Fruit fly (Drosophila melanogaster) whole organism, embryonic: ENCODE data around the gene Faa.

Experiments
- BtbVII ChIP-seq: fragments of 200-800 bp; sonication (Bioruptor generic); optimal IDR thresholded peaks from 3 replicates; lab custom pipeline; 2017; ENCODE audit warnings: missing biosample characterization, mild to moderate bottlenecking, missing genetic modification characterization
- Bteb2 ChIP-seq: fragments of 200-800 bp; sonication (Bioruptor generic); optimal IDR thresholded peaks from 2 replicates; lab custom pipeline; 2016; ENCODE audit warnings: missing biosample characterization, missing genetic modification characterization
- CG1024 ChIP-seq: fragments of 200-800 bp; sonication (Bioruptor generic); IDR thresholded peaks from 2 replicates; pipeline ENCODE4 v1.3.6; 2022; ENCODE audit warnings: missing biosample characterization, missing genetic modification characterization
- CG10431 ChIP-seq: fragments of 200-800 bp; sonication (Bioruptor generic); optimal IDR thresholded peaks from 3 replicates; lab custom pipeline; 2018; ENCODE audit warnings: missing biosample characterization, mild to moderate bottlenecking, missing genetic modification characterization
- CG11456 ChIP-seq: fragments of 200-800 bp; sonication (Bioruptor generic); IDR thresholded peaks from 3 replicates; pipeline ENCODE4 v1.3.6; 2022; ENCODE audit warnings: missing biosample characterization, missing genetic modification characterization
- CG11504 ChIP-seq: fragments of 200-800 bp; sonication (Bioruptor generic); optimal IDR thresholded peaks from 3 replicates; lab custom pipeline; 2019; ENCODE audit warnings: missing biosample characterization, mild to moderate bottlenecking, missing genetic modification characterization, moderate library complexity
- CG12104 ChIP-seq: fragments of 200-800 bp; sonication (Bioruptor generic); optimal IDR thresholded peaks from 3 replicates; lab custom pipeline; 2016; ENCODE audit warnings: missing biosample characterization, missing genetic modification characterization
- CG12769 ChIP-seq: fragments of 200-800 bp; sonication (Bioruptor generic); optimal IDR thresholded peaks from 2 replicates; lab custom pipeline; 2019; ENCODE audit warnings: missing biosample characterization, mild to moderate bottlenecking, missing genetic modification characterization, moderate library complexity
- CG14050 ChIP-seq: fragments of 200-800 bp; sonication (Bioruptor generic); IDR thresholded peaks from 3 replicates; pipeline ENCODE4 v1.3.6; 2022; ENCODE audit warnings: missing biosample characterization, missing genetic modification characterization
- CG14710 ChIP-seq: fragments of 200-800 bp; sonication (Bioruptor generic); optimal IDR thresholded peaks from 3 replicates; lab custom pipeline; 2019; ENCODE audit warnings: missing biosample characterization, mild to moderate bottlenecking, missing genetic modification characterization, moderate library complexity
- CG1529 ChIP-seq: fragments of 200-800 bp; sonication (Bioruptor generic); optimal IDR thresholded peaks from 3 replicates; lab custom pipeline; 2018; ENCODE audit warnings: missing biosample characterization, missing genetic modification characterization
- CG17359 ChIP-seq: fragments of 200-800 bp; sonication (Bioruptor generic); optimal IDR thresholded peaks from 3 replicates; lab custom pipeline; 2018; ENCODE audit warnings: missing biosample characterization, mild to moderate bottlenecking, missing genetic modification characterization, moderate library complexity
- CG18011 ChIP-seq: fragments of 200-800 bp; sonication (Bioruptor generic); optimal IDR thresholded peaks from 2 replicates; lab custom pipeline; 2017; ENCODE audit warnings: missing biosample characterization, missing genetic modification characterization, mild to moderate bottlenecking, moderate library complexity, missing genotype
- CG31365 ChIP-seq: fragments of 200-800 bp; sonication (Bioruptor generic); optimal IDR thresholded peaks from 2 replicates; lab custom pipeline; 2018; ENCODE audit warnings: missing biosample characterization, mild to moderate bottlenecking, missing genetic modification characterization
- CG32772 ChIP-seq: fragments of 200-800 bp; sonication (Bioruptor generic); IDR thresholded peaks from 2 replicates; pipeline ENCODE4 v1.3.6; 2022; ENCODE audit warnings: missing biosample characterization, missing genetic modification characterization
- CG3995 ChIP-seq: fragments of 200-800 bp; sonication (Bioruptor generic); optimal IDR thresholded peaks from 3 replicates; lab custom pipeline; 2016; ENCODE audit warnings: missing biosample characterization, missing genetic modification characterization
- CG4282 ChIP-seq: fragments of 200-800 bp; sonication (Bioruptor generic); optimal IDR thresholded peaks from 2 replicates; lab custom pipeline; 2016; ENCODE audit warnings: missing biosample characterization, missing genetic modification characterization
- CG5180 ChIP-seq: fragments of 200-800 bp; sonication (Bioruptor generic); optimal IDR thresholded peaks from 3 replicates; lab custom pipeline; 2017; ENCODE audit warnings: missing biosample characterization, missing genetic modification characterization, mild to moderate bottlenecking, moderate library complexity, missing genetic modification reagents
- CG6854 ChIP-seq: fragments of 200-800 bp; sonication (Bioruptor generic); optimal IDR thresholded peaks from 3 replicates; lab custom pipeline; 2017; ENCODE audit warnings: missing biosample characterization, mild to moderate bottlenecking, missing genetic modification characterization
- CG9609 ChIP-seq: fragments of 200-800 bp; sonication (Bioruptor generic); optimal IDR thresholded peaks from 3 replicates; lab custom pipeline; 2016; ENCODE audit warnings: missing biosample characterization, missing genetic modification characterization
- CG9727 ChIP-seq: fragments of 200-800 bp; sonication (Bioruptor generic); optimal IDR thresholded peaks from 3 replicates; lab custom pipeline; 2017; ENCODE audit warnings: missing biosample characterization, mild to moderate bottlenecking, missing genetic modification characterization
- Doc3 ChIP-seq: fragments of 200-800 bp; sonication (Bioruptor generic); IDR thresholded peaks from 3 replicates; pipeline ENCODE4 v1.3.6; 2022; ENCODE audit warnings: missing biosample characterization, missing genetic modification characterization; ENCODE audit not compliant: partially characterized antibody
- Dp ChIP-seq: fragments of 200-800 bp; sonication (Bioruptor generic); optimal IDR thresholded peaks from 2 replicates; lab custom pipeline; 2018; ENCODE audit warnings: missing biosample characterization, mild to moderate bottlenecking, missing genetic modification characterization, moderate library complexity
- Dref ChIP-seq: fragments of 200-800 bp; sonication (Bioruptor generic); IDR thresholded peaks from 2 replicates; pipeline ENCODE4 v1.3.6; 2022; ENCODE audit warnings: missing biosample characterization, missing genetic modification characterization
- Elba2 ChIP-seq: fragments of 200-800 bp; sonication (Bioruptor generic); optimal IDR thresholded peaks from 3 replicates; lab custom pipeline; 2016; ENCODE audit warnings: missing biosample characterization, missing genetic modification characterization
- HHEX ChIP-seq: fragments of 200-800 bp; sonication (Bioruptor generic); optimal IDR thresholded peaks from 3 replicates; lab custom pipeline; 2017; ENCODE audit warnings: missing biosample characterization, mild to moderate bottlenecking, missing genetic modification characterization, missing genetic modification reagents
- Hr51 ChIP-seq, 2 experiments: fragments of 200-800 bp; sonication (Bioruptor generic); optimal IDR thresholded peaks; 2 replicates in 1 of 2; 3 replicates in 1 of 2; lab custom pipeline; 2016 to 2018; ENCODE audit warnings: missing biosample characterization in 2 of 2, missing genetic modification characterization in 2 of 2, mild to moderate bottlenecking in 1 of 2, moderate library complexity in 1 of 2
- Jarid2 ChIP-seq: fragments of 200-800 bp; sonication (Bioruptor generic); optimal IDR thresholded peaks from 3 replicates; lab custom pipeline; 2017; ENCODE audit warnings: mild to moderate bottlenecking, missing biosample characterization, missing genetic modification reagents, missing genetic modification characterization
- NK7.1 ChIP-seq: fragments of 200-800 bp; sonication (Bioruptor generic); optimal IDR thresholded peaks from 3 replicates; lab custom pipeline; 2016; ENCODE audit warnings: missing biosample characterization, missing genetic modification characterization
- Nf-YB ChIP-seq: fragments of 200-800 bp; sonication (Bioruptor generic); optimal IDR thresholded peaks from 3 replicates; lab custom pipeline; 2019; ENCODE audit warnings: missing biosample characterization, mild to moderate bottlenecking, missing genetic modification characterization, moderate library complexity
- ase ChIP-seq: fragments of 200-800 bp; sonication (Bioruptor generic); IDR thresholded peaks from 3 replicates; pipeline ENCODE4 v1.3.6; 2022; ENCODE audit warnings: missing biosample characterization, missing genetic modification characterization
- btn ChIP-seq: fragments of 200-800 bp; sonication (Bioruptor generic); optimal IDR thresholded peaks from 2 replicates; lab custom pipeline; 2016; ENCODE audit warnings: missing biosample characterization, missing genetic modification characterization
- cato ChIP-seq: fragments of 200-800 bp; sonication (Bioruptor generic); optimal IDR thresholded peaks from 2 replicates; lab custom pipeline; 2016; ENCODE audit warnings: missing biosample characterization, missing genetic modification characterization, borderline replicate concordance
- chm ChIP-seq: fragments of 200-800 bp; sonication (Bioruptor generic); IDR thresholded peaks from 2 replicates; pipeline ENCODE4 v1.3.6; 2022; ENCODE audit warnings: missing biosample characterization, missing genetic modification characterization
- chn ChIP-seq: fragments of 200-800 bp; sonication (Bioruptor generic); optimal IDR thresholded peaks from 2 replicates; lab custom pipeline; 2016; ENCODE audit warnings: missing biosample characterization, missing genetic modification characterization
- disco-r ChIP-seq: fragments of 200-800 bp; sonication (Bioruptor generic); optimal IDR thresholded peaks from 2 replicates; lab custom pipeline; 2016; ENCODE audit warnings: missing biosample characterization, missing genetic modification characterization
- fd3F ChIP-seq: fragments of 200-800 bp; sonication (Bioruptor generic); optimal IDR thresholded peaks from 2 replicates; lab custom pipeline; 2018; ENCODE audit warnings: missing biosample characterization, mild to moderate bottlenecking, missing genetic modification characterization, moderate library complexity
- fd64A ChIP-seq: fragments of 200-800 bp; sonication (Bioruptor generic); optimal IDR thresholded peaks from 3 replicates; lab custom pipeline; 2018; ENCODE audit warnings: missing biosample characterization, mild to moderate bottlenecking, missing genetic modification characterization
- jigr1 ChIP-seq: fragments of 200-800 bp; sonication (Bioruptor generic); IDR thresholded peaks from 3 replicates; pipeline ENCODE4 v1.3.6; 2022; ENCODE audit warnings: missing biosample characterization, missing genetic modification characterization
- lab ChIP-seq: fragments of 200-800 bp; sonication (Bioruptor generic); optimal IDR thresholded peaks from 3 replicates; lab custom pipeline; 2017; ENCODE audit warnings: missing biosample characterization, missing genetic modification characterization, mild to moderate bottlenecking, moderate library complexity, missing genetic modification reagents
- lola ChIP-seq, 3 experiments: fragments of >200 bp in 2 of 3; fragments of 200-800 bp in 1 of 3; sonication (Bioruptor generic) in 1 of 3; optimal IDR thresholded peaks; 2 replicates each; lab custom pipeline; 2017 to 2019; ENCODE audit warnings: missing biosample characterization in 3 of 3, missing genetic modification characterization in 3 of 3, mild to moderate bottlenecking in 1 of 3, moderate library complexity in 1 of 3
- nom ChIP-seq: fragments of 200-800 bp; sonication (Bioruptor generic); optimal IDR thresholded peaks from 2 replicates; lab custom pipeline; 2017; ENCODE audit warnings: missing biosample characterization, missing genetic modification characterization, mild to moderate bottlenecking, moderate library complexity, missing genetic modification reagents
- odd ChIP-seq: fragments of 200-800 bp; sonication (Bioruptor generic); optimal IDR thresholded peaks from 2 replicates; lab custom pipeline; 2017; ENCODE audit warnings: missing biosample characterization, mild to moderate bottlenecking, missing genetic modification characterization
- phol ChIP-seq: fragments of 200-800 bp; sonication (Bioruptor generic); optimal IDR thresholded peaks from 3 replicates; lab custom pipeline; 2018; ENCODE audit warnings: missing biosample characterization, mild to moderate bottlenecking, missing genetic modification characterization, moderate library complexity
- ro ChIP-seq: fragments of 200-800 bp; sonication (Bioruptor generic); IDR thresholded peaks from 2 replicates; pipeline ENCODE4 v1.3.6; 2022; ENCODE audit warnings: missing biosample characterization, missing genetic modification characterization
- sim ChIP-seq: fragments of 200-800 bp; sonication (Bioruptor generic); IDR thresholded peaks from 2 replicates; pipeline ENCODE4 v1.3.6; 2022; ENCODE audit warnings: missing biosample characterization, missing genetic modification characterization
- stwl ChIP-seq: fragments of 200-800 bp; sonication (Bioruptor generic); optimal IDR thresholded peaks from 3 replicates; lab custom pipeline; 2018; ENCODE audit warnings: missing biosample characterization, mild to moderate bottlenecking, missing genetic modification characterization, moderate library complexity
- tin ChIP-seq: fragments of 200-800 bp; sonication (Bioruptor generic); optimal IDR thresholded peaks from 3 replicates; lab custom pipeline; 2016; ENCODE audit warnings: missing biosample characterization, missing genetic modification characterization
- usp ChIP-seq: fragments of >200 bp; optimal IDR thresholded peaks from 2 replicates; lab custom pipeline; 2017; ENCODE audit warnings: missing biosample characterization, missing genetic modification characterization
- zfh1 ChIP-seq: fragments of 200-800 bp; sonication (Bioruptor generic); IDR thresholded peaks from 3 replicates; pipeline ENCODE4 v1.3.6; 2022; ENCODE audit warnings: missing biosample characterization, missing genetic modification characterization

Gene Faa

dm6 chr3L:4071561-4072049 is 2.1 kb downstream of the Faa start, which contains the start of gene wit (continued):
- TF ChIP-seq ro (GFP tag; lab: Robert Waterston, UW) (no peak), CG14050 (no peak; the same call in 2 of the 3 replicates), fd64A (GFP tag; lab: Kevin White, UChicago) (no peak), CG12769 (tag; lab: Kevin White, UChicago) (peak; percentile 90), Elba2 (no peak), CG3995 (GFP tag; lab: Kevin White, UChicago) (no peak), cato (GFP tag; lab: Kevin White, UChicago) (no peak), CG32772 (no peak), tin (GFP tag; lab: Kevin White, UChicago) (no peak), nom (peak; percentile 84), zfh1 (GFP tag; lab: Robert Waterston, UW) (no peak), CG17359 (peak; percentile 16), CG18011 (GFP tag; lab: Kevin White, UChicago) (no peak), NK7.1 (GFP tag; lab: Kevin White, UChicago) (peak; percentile 20), stwl (tag; lab: Kevin White, UChicago) (no peak), Dp (GFP tag; lab: Kevin White, UChicago) (peak; percentile 6), CG31365 (no peak), ase (GFP tag; lab: Robert Waterston, UW) (no peak), CG5180 (GFP tag; lab: Kevin White, UChicago) (no peak), lab (peak; percentile 60), CG14710 (tag; lab: Kevin White, UChicago) (no peak), CG9727 (GFP tag; lab: Kevin White, UChicago) (no peak), CG9609 (GFP tag; lab: Kevin White, UChicago) (no peak), phol (tag; lab: Kevin White, UChicago) (no peak), fd3F (GFP tag; lab: Kevin White, UChicago) (no peak), jigr1 (GFP tag; lab: Robert Waterston, UW) (no peak), Bteb2 (GFP tag; lab: Kevin White, UChicago) (no peak), Hr51 (GFP tag; optimal IDR thresholded peaks at IDR 0.05; lab: Kevin White, UChicago) (no peak), CG1529 (GFP tag; lab: Kevin White, UChicago) (no peak), odd (GFP tag; lab: Kevin White, UChicago) (peak; percentile 45), CG10431 (GFP tag; lab: Kevin White, UChicago) (no peak), CG6854 (GFP tag; lab: Kevin White, UChicago) (peak; percentile 65), CG11456 (GFP tag; lab: Robert Waterston, UW) (no peak), HHEX (no peak), disco-r (GFP tag; lab: Kevin White, UChicago) (no peak), Jarid2 (GFP tag; lab: Kevin White, UChicago) (peak; percentile 68), CG1024 (GFP tag; lab: Robert Waterston, UW) (no peak), CG11504 (no peak), CG12104 (GFP tag; lab: Kevin White, UChicago) (no peak), lola (GFP tag; optimal IDR thresholded peaks at IDR 0.05; lab: Kevin White, UChicago) (no peak), Doc3 (GFP tag; lab: Robert Waterston, UW) (peak; percentile 48; the same call in 1 of the 3 replicates), Dref (no peak), chm (peak; percentile 83), CG4282 (GFP tag; lab: Kevin White, UChicago) (no peak), sim (GFP tag; lab: Robert Waterston, UW) (no peak), btn (no peak), chn (no peak), Nf-YB (GFP tag; lab: Kevin White, UChicago) (peak; percentile 41), BtbVII (GFP tag; lab: Kevin White, UChicago) (peak; percentile 66), usp (GFP tag; lab: Kevin White, UChicago) (no peak)
